Worm (Caenorhabditis elegans) whole organism, L1 larva: ENCODE measurements around the gene K07H8.2.

ENCODE experiments used
- aha-1 ChIP-seq: fragments of 150-350 bp; optimal IDR thresholded peaks from 2 replicates; lab custom pipeline; 2014; ENCODE audit warnings: missing biosample characterization, missing genetic modification characterization
- ama-1 ChIP-seq: fragments of 150-350 bp; optimal IDR thresholded peaks from 2 replicates; lab custom pipeline; 2014
- ceh-82 ChIP-seq, 3 experiments: fragments of 150-350 bp in 1 of 3; sonication (generic microtip) in 2 of 3; optimal IDR thresholded peaks; 2 replicates each; lab custom pipeline; 2014 to 2017; ENCODE audit warnings: missing biosample characterization in 3 of 3, missing genetic modification characterization in 3 of 3
- dpl-1 ChIP-seq, 3 experiments: fragments of 150-350 bp in 2 of 3; sonication (generic microtip) in 1 of 3; optimal IDR thresholded peaks; 2 replicates each; lab custom pipeline; 2014 to 2017; ENCODE audit warnings: missing biosample characterization in 3 of 3, missing genetic modification characterization in 3 of 3, missing genetic modification reagents in 3 of 3
- fkh-10 ChIP-seq: sonication (generic microtip); optimal IDR thresholded peaks from 2 replicates; lab custom pipeline; 2017; ENCODE audit warnings: missing biosample characterization, missing genetic modification reagents, missing genetic modification characterization
- fos-1 ChIP-seq: fragments of 150-350 bp; optimal IDR thresholded peaks from 2 replicates; lab custom pipeline; 2014; ENCODE audit warnings: missing biosample characterization, missing genetic modification characterization
- lin-13 ChIP-seq: fragments of 150-350 bp; optimal IDR thresholded peaks from 2 replicates; lab custom pipeline; 2014; ENCODE audit warnings: missing biosample characterization, missing genetic modification reagents, missing genetic modification characterization
- lin-39 ChIP-seq: fragments of 150-350 bp; optimal IDR thresholded peaks from 2 replicates; lab custom pipeline; 2014; ENCODE audit warnings: missing biosample characterization, missing genetic modification reagents, missing genetic modification characterization
- nhr-20 ChIP-seq: sonication (generic microtip); optimal IDR thresholded peaks from 2 replicates; lab custom pipeline; 2016; ENCODE audit warnings: mild to moderate bottlenecking, missing genetic modification characterization, missing compliant biosample characterization
- nhr-237 ChIP-seq: fragments of 150-350 bp; optimal IDR thresholded peaks from 2 replicates; lab custom pipeline; 2014; ENCODE audit warnings: missing biosample characterization, missing genetic modification characterization
- nhr-28 ChIP-seq: fragments of 150-350 bp; optimal IDR thresholded peaks from 2 replicates; lab custom pipeline; 2014; ENCODE audit warnings: missing biosample characterization, missing genetic modification characterization
- pqm-1 ChIP-seq: sonication (generic microtip); optimal IDR thresholded peaks from 3 replicates; lab custom pipeline; 2017; ENCODE audit warnings: missing biosample characterization, missing genetic modification characterization
- sptf-1 ChIP-seq: fragments of 150-350 bp; optimal IDR thresholded peaks from 2 replicates; lab custom pipeline; 2014; ENCODE audit warnings: missing biosample characterization, missing genetic modification characterization
- unc-62 ChIP-seq: fragments of 150-350 bp; optimal IDR thresholded peaks from 2 replicates; lab custom pipeline; 2014; ENCODE audit warnings: missing biosample characterization, missing genetic modification reagents, missing genetic modification characterization

- peak; percentile 61 for TF ChIP-seq nhr-20 (tag; lab: Kevin White, UChicago)
- TF ChIP-seq ceh-82 (tag; optimal IDR thresholded peaks at IDR 0.05; lab: Kevin White, UChicago) = peak in 2 of 3 experiments; percentile 36 to 72
- TF ChIP-seq nhr-28 (tag; lab: Kevin White, UChicago) = no peak
- no peak for TF ChIP-seq fos-1 (tag; lab: Kevin White, UChicago)
- TF ChIP-seq pqm-1 = no peak
- no peak for TF ChIP-seq ama-1
- no peak for TF ChIP-seq lin-13 (GFP tag; lab: Kevin White, UChicago)
- TF ChIP-seq dpl-1 (GFP tag; optimal IDR thresholded peaks at IDR 0.05; lab: Kevin White, UChicago) = peak; percentile 50 to 78 (median 64)
- TF ChIP-seq nhr-237 (tag; lab: Kevin White, UChicago) = no peak
- TF ChIP-seq aha-1 = no peak
- TF ChIP-seq lin-39 (tag; lab: Kevin White, UChicago) = no peak
- TF ChIP-seq sptf-1 (tag; lab: Kevin White, UChicago) = no peak
- TF ChIP-seq unc-62 (GFP tag; lab: Kevin White, UChicago) = no peak
- no peak for TF ChIP-seq fkh-10
Observed at ce11 chrIV:8289580-8290323, 1.6 kb upstream of the K07H8.2 start, which contains the start of gene daf-31.
